Worm (Caenorhabditis elegans): ENCODE results near the gene tsp-21.

Gene tsp-21

ce11 chrX:9883837-9884324 is 48.3 kb upstream of the tsp-21 start, which contains the start of gene mrp-4 (continued):
- no peak for TF ChIP-seq lsy-27 (tag; optimal IDR thresholded peaks at IDR 0.05; ENCODE audit: borderline replicate concordance, insufficient read depth)
- TF ChIP-seq ztf-6 (GFP tag; IDR thresholded peaks at IDR 0.05): no peak
- no peak for TF ChIP-seq atf-7 (tag; optimal IDR thresholded peaks at IDR 0.05)
- no peak for TF ChIP-seq nfya-2 (GFP tag; IDR thresholded peaks at IDR 0.05)
- TF ChIP-seq athp-1 (tag; optimal IDR thresholded peaks at IDR 0.05): no peak
- TF ChIP-seq egl-18 (GFP tag; IDR thresholded peaks at IDR 0.05): no peak
- no peak for TF ChIP-seq F33H1.4 (GFP tag; IDR thresholded peaks at IDR 0.05)
- no peak for TF ChIP-seq cebp-2 (GFP tag; IDR thresholded peaks at IDR 0.05)
- no peak for TF ChIP-seq B0019.2 (GFP tag; conservative IDR thresholded peaks at IDR 0.05)
- TF ChIP-seq attf-3 (GFP tag; conservative IDR thresholded peaks at IDR 0.05): no peak
- no peak for TF ChIP-seq ceh-91 (GFP tag; IDR thresholded peaks at IDR 0.05)
- no peak for TF ChIP-seq tlf-1 (GFP tag; optimal IDR thresholded peaks at IDR 0.05)
- no peak for TF ChIP-seq die-1 (tag; optimal IDR thresholded peaks at IDR 0.05)
- TF ChIP-seq madf-6 (GFP tag; IDR thresholded peaks at IDR 0.05): peak; percentile 77
- TF ChIP-seq nhr-80 (tag; optimal IDR thresholded peaks at IDR 0.05): no peak
- no peak for TF ChIP-seq ceh-79 (tag; optimal IDR thresholded peaks at IDR 0.05)
- peak; percentile 99 for TF ChIP-seq aptf-3 (GFP tag; IDR thresholded peaks at IDR 0.05)
- TF ChIP-seq C06A6.2 (GFP tag; conservative IDR thresholded peaks at IDR 0.05): no peak
- no peak for TF ChIP-seq rcor-1 (GFP tag; IDR thresholded peaks at IDR 0.05)
- no peak for TF ChIP-seq Y53G8AR.9 (GFP tag; conservative IDR thresholded peaks at IDR 0.05)
- peak; percentile 63 for TF ChIP-seq hsf-1 (GFP tag; IDR thresholded peaks at IDR 0.05)
- no peak for TF ChIP-seq lin-26 (GFP tag; IDR thresholded peaks at IDR 0.05)
- no peak for TF ChIP-seq lsl-1 (GFP tag; optimal IDR thresholded peaks at IDR 0.05)
- no peak for TF ChIP-seq ztf-3 (GFP tag; optimal IDR thresholded peaks at IDR 0.05)
- no peak for TF ChIP-seq T26A5.8 (tag; optimal IDR thresholded peaks at IDR 0.05)
- TF ChIP-seq bed-1 (GFP tag; IDR thresholded peaks at IDR 0.05): no peak
- no peak for TF ChIP-seq nhr-27 (tag; optimal IDR thresholded peaks at IDR 0.05)
- no peak for TF ChIP-seq mcd-1 (GFP tag; IDR thresholded peaks at IDR 0.05)
- no peak for TF ChIP-seq madf-10 (tag; optimal IDR thresholded peaks at IDR 0.05)
- TF ChIP-seq hrde-1 (tag; optimal IDR thresholded peaks at IDR 0.05; ENCODE audit: borderline replicate concordance): no peak
- TF ChIP-seq F22D6.2 (tag; optimal IDR thresholded peaks at IDR 0.05): no peak
- no peak for TF ChIP-seq snpc-1.1 (tag; optimal IDR thresholded peaks at IDR 0.05; ENCODE audit: insufficient read depth)
- TF ChIP-seq D2030.7 (GFP tag; IDR thresholded peaks at IDR 0.05): peak; percentile 60
- peak; percentile 19 for TF ChIP-seq xnd-1 (tag; optimal IDR thresholded peaks at IDR 0.05)
- no peak for TF ChIP-seq F10E7.11 (tag; optimal IDR thresholded peaks at IDR 0.05)
- TF ChIP-seq egl-44 (GFP tag; IDR thresholded peaks at IDR 0.05): no peak
- 0 out of 2 replicates have a peak, but pooled peaks have one; percentile 10 for TF ChIP-seq Y95B8A.8 (GFP tag; IDR thresholded peaks at IDR 0.05)
- no peak for TF ChIP-seq tbp1 (GFP tag; optimal IDR thresholded peaks at IDR 0.05)
- TF ChIP-seq lin-54 (GFP tag; optimal IDR thresholded peaks at IDR 0.05): no peak
- TF ChIP-seq hmg-1.2 (GFP tag; IDR thresholded peaks at IDR 0.05): peak; percentile 82
- no peak for TF ChIP-seq somi-1 (GFP tag; optimal IDR thresholded peaks at IDR 0.05)
- TF ChIP-seq rpc-1 (optimal IDR thresholded peaks at IDR 0.05): no peak
- TF ChIP-seq rpc-1 (tag; optimal IDR thresholded peaks at IDR 0.05): no peak
- no peak for TF ChIP-seq cebp-1 (GFP tag; IDR thresholded peaks at IDR 0.05)
- TF ChIP-seq cebp-1 (tag; optimal IDR thresholded peaks at IDR 0.05): no peak
- TF ChIP-seq madf-3 (GFP tag; IDR thresholded peaks at IDR 0.05): 0 out of 2 replicates have a peak, but pooled peaks have one; percentile 53
- TF ChIP-seq let-607 (tag; optimal IDR thresholded peaks at IDR 0.05): no peak
- no peak for TF ChIP-seq Y53F4B.3 (GFP tag; IDR thresholded peaks at IDR 0.05)
- no peak for TF ChIP-seq nfyb-1 (GFP tag; IDR thresholded peaks at IDR 0.05)
- no peak for TF ChIP-seq zim-3 (tag; optimal IDR thresholded peaks at IDR 0.05)

Measured in whole organism, young adult.